Fruit fly (Drosophila melanogaster): ENCODE data around the gene tnc.

Gene tnc

DNA sequence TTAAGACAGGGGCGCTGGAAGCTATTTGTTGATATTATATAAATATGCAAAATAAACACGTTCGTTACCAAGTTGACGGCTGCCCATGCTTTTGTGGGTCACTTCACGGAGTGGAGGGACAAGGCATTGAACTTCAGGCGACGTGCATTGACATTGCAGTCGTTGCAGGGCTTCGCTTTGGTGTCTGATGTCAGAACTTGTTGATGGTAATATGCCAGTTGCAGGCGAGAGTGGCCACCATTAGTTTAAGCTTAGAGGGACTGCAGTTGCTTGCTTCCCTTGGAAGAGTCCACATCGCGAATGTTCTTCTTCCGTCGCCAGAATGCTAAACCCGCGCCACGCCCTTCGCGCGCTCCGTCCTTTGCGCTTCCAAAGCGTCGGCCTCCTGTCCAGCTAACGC lies 36.9 kb upstream of the tnc start, which contains the start of gene mah:
TSS of gene mah (plus strand) at position 301 of the 400 bp plus-strand sequence.
- no peak for TF ChIP-seq fru (GFP tag; optimal IDR thresholded peaks at IDR 0.05)
- TF ChIP-seq br (GFP tag; optimal IDR thresholded peaks at IDR 0.05), result no peak

DNA sequence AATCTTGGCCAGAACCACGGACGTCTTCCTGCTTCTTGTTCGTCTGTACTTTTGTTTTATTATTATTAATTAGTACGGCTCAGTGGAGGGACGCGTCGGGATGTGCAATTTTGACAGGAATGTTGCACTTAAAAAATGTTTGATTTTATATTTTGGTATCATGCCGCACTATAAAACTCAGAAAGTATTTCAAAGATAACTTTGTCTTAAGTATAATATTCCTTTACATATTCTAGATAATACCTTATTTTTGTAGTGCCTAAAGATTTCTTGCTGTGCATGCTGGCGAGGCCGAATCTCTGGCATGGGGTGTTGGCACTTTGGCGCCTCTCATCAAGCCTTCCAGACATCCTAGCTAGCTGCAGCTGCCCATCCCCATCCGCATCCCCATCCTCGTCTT lies 31.0 kb upstream of the tnc start:
- TF ChIP-seq brk (GFP tag; optimal IDR thresholded peaks at IDR 0.05) (no peak), sv (GFP tag; optimal IDR thresholded peaks at IDR 0.05) (no peak), usp (GFP tag; optimal IDR thresholded peaks at IDR 0.05) (no peak)

DNA sequence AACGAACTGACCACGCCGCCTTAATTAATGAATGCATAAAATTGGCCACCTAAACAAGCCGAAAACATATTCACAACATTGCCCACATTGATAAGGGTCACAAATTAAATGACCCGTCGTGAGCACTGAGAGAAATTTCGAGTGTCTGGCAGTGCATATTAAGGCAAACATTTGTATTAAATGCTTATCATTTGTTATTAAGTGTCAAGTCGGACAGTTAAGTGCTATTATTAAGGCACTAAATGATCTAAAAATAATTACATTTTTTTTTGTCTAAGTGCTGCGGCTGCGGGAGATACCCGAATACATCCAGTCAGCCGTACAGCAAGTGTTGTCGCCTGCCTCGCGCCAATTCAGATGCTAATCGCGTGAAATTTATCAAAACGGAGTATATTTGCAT lies 21.7 kb upstream of the tnc start:
- peak; percentile 70 for TF ChIP-seq tai (GFP tag; optimal IDR thresholded peaks at IDR 0.05)
- no peak for TF ChIP-seq Myc (optimal IDR thresholded peaks at IDR 0.05)
- TF ChIP-seq Dif (GFP tag; optimal IDR thresholded peaks at IDR 0.05; ENCODE audit: partially characterized antibody), result no peak
- no peak for TF ChIP-seq Hr78 (GFP tag; optimal IDR thresholded peaks at IDR 0.05)
- no peak for TF ChIP-seq CrebA (GFP tag; optimal IDR thresholded peaks at IDR 0.05; ENCODE audit: borderline replicate concordance)
- TF ChIP-seq woc (GFP tag; optimal IDR thresholded peaks at IDR 0.05), result peak; percentile 47
- TF ChIP-seq GATAd (GFP tag; optimal IDR thresholded peaks at IDR 0.05), result no peak
- peak; percentile 16 for TF ChIP-seq brk (GFP tag; optimal IDR thresholded peaks at IDR 0.05)
- no peak for TF ChIP-seq Hr83 (GFP tag; optimal IDR thresholded peaks at IDR 0.05; ENCODE audit: poor library complexity, severe bottlenecking)
- no peak for TF ChIP-seq Rel (GFP tag; optimal IDR thresholded peaks at IDR 0.05)
- peak; percentile 91 for TF ChIP-seq Rel (tag; optimal IDR thresholded peaks at IDR 0.05)
- TF ChIP-seq br (GFP tag; optimal IDR thresholded peaks at IDR 0.05), result peak; percentile 67
- TF ChIP-seq CG9705 (GFP tag; optimal IDR thresholded peaks at IDR 0.05), result peak; percentile 2
- TF ChIP-seq psq (GFP tag; optimal IDR thresholded peaks at IDR 0.05), result peak; percentile 46
- TF ChIP-seq ey (GFP tag; optimal IDR thresholded peaks at IDR 0.05), result peak; percentile 72
- peak; percentile 9 for TF ChIP-seq sage (GFP tag; optimal IDR thresholded peaks at IDR 0.05)
- TF ChIP-seq Vsx2 (GFP tag; optimal IDR thresholded peaks at IDR 0.05; ENCODE audit: partially characterized antibody), result no peak
- no peak for TF ChIP-seq usp (GFP tag; optimal IDR thresholded peaks at IDR 0.05)
- TF ChIP-seq Mio (GFP tag; optimal IDR thresholded peaks at IDR 0.05), result no peak
- TF ChIP-seq Dfd (GFP tag; optimal IDR thresholded peaks at IDR 0.05), result no peak
- TF ChIP-seq h (GFP tag; optimal IDR thresholded peaks at IDR 0.05), result peak; percentile 80
- no peak for TF ChIP-seq lola (GFP tag; optimal IDR thresholded peaks at IDR 0.05)
- no peak for TF ChIP-seq Abd-B (GFP tag; optimal IDR thresholded peaks at IDR 0.05)
- TF ChIP-seq CG32264 (GFP tag; optimal IDR thresholded peaks at IDR 0.05), result peak; percentile 59
- TF ChIP-seq HLH106 (tag; optimal IDR thresholded peaks at IDR 0.05), result peak; percentile 74
- TF ChIP-seq Sp1 (GFP tag; optimal IDR thresholded peaks at IDR 0.05), result peak; percentile 58
- TF ChIP-seq sv (GFP tag; optimal IDR thresholded peaks at IDR 0.05), result peak; percentile 44
- no peak for TF ChIP-seq jim (GFP tag; optimal IDR thresholded peaks at IDR 0.05)
- no peak for TF ChIP-seq N (GFP tag; optimal IDR thresholded peaks at IDR 0.05)
- TF ChIP-seq Hnf4 (GFP tag; optimal IDR thresholded peaks at IDR 0.05), result peak; percentile 74
- TF ChIP-seq fru (GFP tag; optimal IDR thresholded peaks at IDR 0.05), result peak; percentile 70
- TF ChIP-seq pan (optimal IDR thresholded peaks at IDR 0.05), result no peak
- no peak for TF ChIP-seq dsf (GFP tag; optimal IDR thresholded peaks at IDR 0.05; ENCODE audit: borderline replicate concordance)
- TF ChIP-seq foxo (GFP tag; optimal IDR thresholded peaks at IDR 0.05), result peak in 1 of 2 experiments; percentile 75
- TF ChIP-seq Jra (GFP tag; optimal IDR thresholded peaks at IDR 0.05), result no peak
- peak; percentile 74 for TF ChIP-seq rgr (GFP tag; optimal IDR thresholded peaks at IDR 0.05)
- TF ChIP-seq OdsH (GFP tag; optimal IDR thresholded peaks at IDR 0.05), result peak; percentile 67
- no peak for TF ChIP-seq dl (GFP tag; optimal IDR thresholded peaks at IDR 0.05; ENCODE audit: insufficient read depth in 1 of 2, partially characterized antibody in 2 of 2)
- peak; percentile 43 for TF ChIP-seq dmrt93B (GFP tag; optimal IDR thresholded peaks at IDR 0.05)
